Fruit fly (Drosophila melanogaster) whole organism, embryonic: ENCODE results near the gene APP-BP1.

Experiments
- B-H2 ChIP-seq: fragments of 200-800 bp; sonication (Bioruptor generic); optimal IDR thresholded peaks from 2 replicates; lab custom pipeline; 2018; ENCODE audit warnings: missing biosample characterization, mild to moderate bottlenecking, missing genetic modification characterization
- CG10959 ChIP-seq: fragments of 200-800 bp; sonication (Bioruptor generic); IDR thresholded peaks from 2 replicates; pipeline ENCODE4 v1.3.6; 2022; ENCODE audit warnings: missing biosample characterization, missing genetic modification characterization
- CG10979 ChIP-seq: fragments of 200-800 bp; sonication (Bioruptor generic); optimal IDR thresholded peaks from 2 replicates; lab custom pipeline; 2018; ENCODE audit warnings: missing biosample characterization, mild to moderate bottlenecking, missing genetic modification characterization, moderate library complexity
- CG11085 ChIP-seq: fragments of 200-800 bp; sonication (Bioruptor generic); IDR thresholded peaks from 2 replicates; pipeline ENCODE4 v1.3.6; 2022; ENCODE audit warnings: missing biosample characterization, missing genetic modification characterization
- CG11456 ChIP-seq: fragments of 200-800 bp; sonication (Bioruptor generic); IDR thresholded peaks from 3 replicates; pipeline ENCODE4 v1.3.6; 2022; ENCODE audit warnings: missing biosample characterization, missing genetic modification characterization
- CG12391 ChIP-seq: fragments of 200-800 bp; sonication (Bioruptor generic); optimal IDR thresholded peaks from 3 replicates; lab custom pipeline; 2018; ENCODE audit warnings: missing biosample characterization, mild to moderate bottlenecking, missing genetic modification characterization, moderate library complexity
- CG13287 ChIP-seq: fragments of 200-800 bp; sonication (Bioruptor generic); IDR thresholded peaks from 2 replicates; pipeline ENCODE4 v1.3.6; 2022; ENCODE audit warnings: missing biosample characterization, missing genetic modification characterization; ENCODE audit not compliant: partially characterized antibody
- CG14710 ChIP-seq: fragments of 200-800 bp; sonication (Bioruptor generic); optimal IDR thresholded peaks from 3 replicates; lab custom pipeline; 2019; ENCODE audit warnings: missing biosample characterization, mild to moderate bottlenecking, missing genetic modification characterization, moderate library complexity
- CG30020 ChIP-seq: fragments of 200-800 bp; optimal IDR thresholded peaks from 2 replicates; lab custom pipeline; 2019; ENCODE audit warnings: missing biosample characterization, mild to moderate bottlenecking, missing genetic modification characterization, moderate library complexity
- CG33213 ChIP-seq: fragments of 200-800 bp; sonication (Bioruptor generic); optimal IDR thresholded peaks from 3 replicates; lab custom pipeline; 2016; ENCODE audit warnings: missing biosample characterization, missing genetic modification characterization
- CG3407 ChIP-seq: fragments of 200-800 bp; sonication (Bioruptor generic); optimal IDR thresholded peaks from 2 replicates; lab custom pipeline; 2018; ENCODE audit warnings: missing biosample characterization, mild to moderate bottlenecking, missing genetic modification characterization
- CG4282 ChIP-seq: fragments of 200-800 bp; sonication (Bioruptor generic); optimal IDR thresholded peaks from 2 replicates; lab custom pipeline; 2016; ENCODE audit warnings: missing biosample characterization, missing genetic modification characterization
- CG8290 ChIP-seq, 3 experiments: fragments of 200-800 bp; sonication (Bioruptor generic); optimal IDR thresholded peaks; 2 replicates each; lab custom pipeline; 2016 to 2019; ENCODE audit warnings: missing biosample characterization in 3 of 3, missing genetic modification characterization in 3 of 3, mild to moderate bottlenecking in 2 of 3, moderate library complexity in 1 of 3
- CG9727 ChIP-seq: fragments of 200-800 bp; sonication (Bioruptor generic); optimal IDR thresholded peaks from 3 replicates; lab custom pipeline; 2017; ENCODE audit warnings: missing biosample characterization, mild to moderate bottlenecking, missing genetic modification characterization
- Deaf1 ChIP-seq: fragments of 200-800 bp; optimal IDR thresholded peaks from 3 replicates; lab custom pipeline; 2019; ENCODE audit warnings: missing biosample characterization, mild to moderate bottlenecking, missing genetic modification characterization, moderate library complexity
- Drgx ChIP-seq: fragments of 200-800 bp; sonication (Bioruptor generic); IDR thresholded peaks from 2 replicates; pipeline ENCODE4 v1.3.6; 2022; ENCODE audit warnings: missing biosample characterization, missing genetic modification characterization
- H2.0 ChIP-seq: fragments of 200-800 bp; sonication (Bioruptor generic); IDR thresholded peaks from 2 replicates; pipeline ENCODE4 v1.3.6; 2022; ENCODE audit warnings: missing biosample characterization, missing genetic modification characterization
- HLHmδ ChIP-seq: fragments of 200-800 bp; sonication (Bioruptor generic); optimal IDR thresholded peaks from 2 replicates; lab custom pipeline; 2018; ENCODE audit warnings: missing biosample characterization, mild to moderate bottlenecking, missing genetic modification characterization, moderate library complexity
- HmgZ ChIP-seq: fragments of 200-800 bp; sonication (Bioruptor generic); optimal IDR thresholded peaks from 2 replicates; lab custom pipeline; 2018; ENCODE audit warnings: missing biosample characterization, mild to moderate bottlenecking, missing genetic modification characterization
- Hr51 ChIP-seq, 2 experiments: fragments of 200-800 bp; sonication (Bioruptor generic); optimal IDR thresholded peaks; 2 replicates in 1 of 2; 3 replicates in 1 of 2; lab custom pipeline; 2016 to 2018; ENCODE audit warnings: missing biosample characterization in 2 of 2, missing genetic modification characterization in 2 of 2, mild to moderate bottlenecking in 1 of 2, moderate library complexity in 1 of 2
- Meics ChIP-seq: fragments of 200-800 bp; sonication (Bioruptor generic); optimal IDR thresholded peaks from 2 replicates; lab custom pipeline; 2017; ENCODE audit warnings: missing biosample characterization, mild to moderate bottlenecking, missing genetic modification characterization
- Mrtf ChIP-seq: fragments of 200-800 bp; sonication (Bioruptor generic); IDR thresholded peaks from 3 replicates; pipeline ENCODE4 v1.3.6; 2022; ENCODE audit warnings: missing biosample characterization, missing genetic modification characterization
- Myb ChIP-seq: fragments of 200-800 bp; sonication (Bioruptor generic); optimal IDR thresholded peaks from 2 replicates; lab custom pipeline; 2016; ENCODE audit warnings: missing biosample characterization, missing genetic modification characterization
- PHDP ChIP-seq: fragments of 200-800 bp; sonication (Bioruptor generic); optimal IDR thresholded peaks from 3 replicates; lab custom pipeline; 2018; ENCODE audit warnings: missing biosample characterization, mild to moderate bottlenecking, missing genetic modification characterization, moderate library complexity
- Pdp1 ChIP-seq, 2 experiments: fragments of 200-800 bp; sonication (Bioruptor generic); optimal IDR thresholded peaks; 3 replicates each; lab custom pipeline; 2016; ENCODE audit warnings: missing biosample characterization in 2 of 2, missing genetic modification characterization in 2 of 2, mild to moderate bottlenecking in 1 of 2, moderate library complexity in 1 of 2
- Six4 ChIP-seq: fragments of 200-800 bp; sonication (Bioruptor generic); optimal IDR thresholded peaks from 2 replicates; lab custom pipeline; 2016; ENCODE audit warnings: missing biosample characterization, missing genetic modification characterization
- Trl ChIP-seq, 3 experiments: fragments of >200 bp in 2 of 3; fragments of 200-800 bp in 1 of 3; sonication (Bioruptor generic) in 1 of 3; optimal IDR thresholded peaks; 2 replicates in 1 of 3; 3 replicates in 2 of 3; lab custom pipeline; 2016 to 2017; ENCODE audit warnings: missing biosample characterization in 1 of 3, missing genetic modification characterization in 1 of 3
- ash1 ChIP-seq: fragments of 200-800 bp; sonication (Bioruptor generic); optimal IDR thresholded peaks from 2 replicates; lab custom pipeline; 2018; ENCODE audit warnings: missing biosample characterization, mild to moderate bottlenecking, missing genetic modification characterization
- cg ChIP-seq: fragments of 200-800 bp; sonication (Bioruptor generic); optimal IDR thresholded peaks from 3 replicates; lab custom pipeline; 2019; ENCODE audit warnings: missing biosample characterization, mild to moderate bottlenecking, missing genetic modification characterization, moderate library complexity
- croc ChIP-seq: fragments of 200-800 bp; sonication (Bioruptor generic); conservative IDR thresholded peaks from 3 replicates; pipeline ENCODE4 v1.3.6; 2022; ENCODE audit warnings: missing biosample characterization, missing genetic modification characterization
- crp ChIP-seq, 2 experiments: fragments of 200-800 bp; sonication (Bioruptor generic); optimal IDR thresholded peaks; 2 replicates in 1 of 2; 3 replicates in 1 of 2; lab custom pipeline; 2017; ENCODE audit warnings: missing biosample characterization in 2 of 2, missing genetic modification characterization in 2 of 2, mild to moderate bottlenecking in 1 of 2, moderate library complexity in 1 of 2
- da ChIP-seq: fragments of 200-800 bp; sonication (Bioruptor generic); optimal IDR thresholded peaks from 2 replicates; lab custom pipeline; 2016; ENCODE audit warnings: missing biosample characterization, missing genetic modification characterization
- danr ChIP-seq: fragments of 200-800 bp; sonication (Bioruptor generic); IDR thresholded peaks from 2 replicates; pipeline ENCODE4 v1.3.6; 2022; ENCODE audit warnings: missing biosample characterization, missing genetic modification characterization
- fd102C ChIP-seq: fragments of 200-800 bp; sonication (Bioruptor generic); optimal IDR thresholded peaks from 2 replicates; lab custom pipeline; 2018; ENCODE audit warnings: missing biosample characterization, mild to moderate bottlenecking, missing genetic modification characterization, moderate library complexity
- fd3F ChIP-seq: fragments of 200-800 bp; sonication (Bioruptor generic); optimal IDR thresholded peaks from 2 replicates; lab custom pipeline; 2018; ENCODE audit warnings: missing biosample characterization, mild to moderate bottlenecking, missing genetic modification characterization, moderate library complexity
- insv ChIP-seq, 2 experiments: fragments of 200-800 bp; sonication (Bioruptor generic); optimal IDR thresholded peaks; 3 replicates each; lab custom pipeline; 2016 to 2018; ENCODE audit warnings: missing biosample characterization in 2 of 2, missing genetic modification characterization in 2 of 2
- maf-S ChIP-seq: fragments of 200-800 bp; sonication (Bioruptor generic); optimal IDR thresholded peaks from 2 replicates; lab custom pipeline; 2016; ENCODE audit warnings: missing biosample characterization, missing genetic modification characterization
- nmo ChIP-seq: fragments of 200-800 bp; sonication (Bioruptor generic); optimal IDR thresholded peaks from 2 replicates; lab custom pipeline; 2018; ENCODE audit warnings: missing biosample characterization, mild to moderate bottlenecking, missing genetic modification characterization, moderate library complexity
- odd ChIP-seq: fragments of 200-800 bp; sonication (Bioruptor generic); optimal IDR thresholded peaks from 2 replicates; lab custom pipeline; 2017; ENCODE audit warnings: missing biosample characterization, mild to moderate bottlenecking, missing genetic modification characterization
- pb ChIP-seq: fragments of 200-800 bp; sonication (Bioruptor generic); optimal IDR thresholded peaks from 3 replicates; lab custom pipeline; 2016; ENCODE audit warnings: missing biosample characterization, missing genetic modification characterization
- prd ChIP-seq, 3 experiments: fragments of >200 bp in 2 of 3; fragments of 200-800 bp in 1 of 3; sonication (Bioruptor generic) in 1 of 3; optimal IDR thresholded peaks in 2 of 3; IDR thresholded peaks in 1 of 3; 2 replicates in 2 of 3; 3 replicates in 1 of 3; pipeline versions ENCODE4 v1.3.6 to Lab custom; 2017 to 2022; ENCODE audit warnings: missing biosample characterization in 1 of 3, missing genetic modification characterization in 1 of 3
- rib ChIP-seq: fragments of 200-800 bp; sonication (Bioruptor generic); IDR thresholded peaks from 2 replicates; pipeline ENCODE4 v1.3.6; 2022; ENCODE audit warnings: missing biosample characterization, missing genetic modification characterization
- run ChIP-seq: fragments of 200-800 bp; sonication (Bioruptor generic); optimal IDR thresholded peaks from 3 replicates; lab custom pipeline; 2018; ENCODE audit warnings: missing biosample characterization, mild to moderate bottlenecking, missing genetic modification characterization
- sd ChIP-seq: fragments of 200-800 bp; sonication (Bioruptor generic); optimal IDR thresholded peaks from 3 replicates; lab custom pipeline; 2018; ENCODE audit warnings: missing biosample characterization, mild to moderate bottlenecking, missing genetic modification characterization, moderate library complexity
- sima ChIP-seq: fragments of 200-800 bp; sonication (Bioruptor generic); optimal IDR thresholded peaks from 2 replicates; lab custom pipeline; 2016; ENCODE audit warnings: missing biosample characterization, missing genetic modification characterization
- sob ChIP-seq: fragments of 200-800 bp; sonication (Bioruptor generic); IDR thresholded peaks from 2 replicates; pipeline ENCODE4 v1.3.6; 2022; ENCODE audit warnings: missing biosample characterization, missing genetic modification characterization
- sug ChIP-seq: fragments of 200-800 bp; optimal IDR thresholded peaks from 2 replicates; lab custom pipeline; 2019; ENCODE audit warnings: missing biosample characterization, mild to moderate bottlenecking, missing genetic modification characterization, moderate library complexity
- tx ChIP-seq: fragments of 200-800 bp; sonication (Bioruptor generic); optimal IDR thresholded peaks from 2 replicates; lab custom pipeline; 2016; ENCODE audit warnings: missing biosample characterization, missing genetic modification characterization
- zen ChIP-seq: fragments of 200-800 bp; sonication (Bioruptor generic); optimal IDR thresholded peaks from 3 replicates; lab custom pipeline; 2018; ENCODE audit warnings: missing biosample characterization, mild to moderate bottlenecking, missing genetic modification characterization, moderate library complexity

The APP-BP1 gene

DNA sequence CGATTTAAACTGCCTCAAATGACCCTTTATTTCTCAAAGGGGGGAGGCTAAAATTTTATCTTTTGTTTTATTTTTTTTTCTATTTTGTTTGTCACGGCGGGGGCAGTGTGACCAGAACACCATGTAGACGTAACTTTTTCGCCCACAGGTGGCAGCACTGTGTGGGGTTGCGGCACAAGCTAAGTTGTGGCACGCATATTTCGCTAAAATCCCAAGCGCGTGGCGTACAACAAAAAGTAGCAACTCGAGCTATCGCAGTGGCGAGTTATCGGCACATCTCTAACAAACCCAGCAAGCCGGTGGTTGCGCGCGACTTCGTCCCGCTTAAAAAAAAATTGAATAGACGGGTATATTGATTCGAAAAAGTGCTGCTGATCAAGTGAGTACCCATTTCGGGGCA, 24.9 kb downstream of the APP-BP1 start, which contains the start of the genes Ufd1 and NaPi-III (continued):
- TF ChIP-seq pb (peak; percentile 10), CG11456 (GFP tag; lab: Robert Waterston, UW) (peak; percentile 75; the same call in 2 of the 3 replicates), odd (GFP tag; lab: Kevin White, UChicago) (no peak), da (GFP tag; lab: Kevin White, UChicago) (peak; percentile 39), nmo (GFP tag; lab: Kevin White, UChicago) (peak; percentile 74), CG4282 (GFP tag; lab: Kevin White, UChicago) (peak; percentile 36), CG11085 (GFP tag; lab: Robert Waterston, UW) (no peak), tx (peak; percentile 41), sd (tag; lab: Kevin White, UChicago) (peak; percentile 77), CG3407 (GFP tag; lab: Kevin White, UChicago) (no peak), Myb (peak; percentile 81), Pdp1 (GFP tag; optimal IDR thresholded peaks at IDR 0.05; lab: Kevin White, UChicago) (peak in 1 of 2 experiments; percentile 74), CG12391 (peak; percentile 57), CG8290 (GFP tag; optimal IDR thresholded peaks at IDR 0.05; lab: Kevin White, UChicago) (peak; percentile 26), CG8290 (tag; optimal IDR thresholded peaks at IDR 0.05; lab: Kevin White, UChicago) (peak in 1 of 2 experiments; percentile 90), prd (optimal IDR thresholded peaks at IDR 0.05; lab: Kevin White, UChicago) (no peak), prd (GFP tag; IDR thresholded peaks at IDR 0.05; lab: Robert Waterston, UW) (peak; percentile 35; the same call in 1 of the 3 replicates), Six4 (GFP tag; lab: Kevin White, UChicago) (no peak), cg (GFP tag; lab: Kevin White, UChicago) (no peak), CG13287 (GFP tag; lab: Robert Waterston, UW) (peak; percentile 94), PHDP (tag; lab: Kevin White, UChicago) (no peak), H2.0 (GFP tag; lab: Robert Waterston, UW) (0 out of 2 replicates have a peak, but pooled peaks have one; percentile 5), sug (tag; lab: Kevin White, UChicago) (peak; percentile 63), CG10959 (GFP tag; lab: Robert Waterston, UW) (no peak), ash1 (GFP tag; lab: Kevin White, UChicago) (no peak), Drgx (GFP tag; lab: Robert Waterston, UW) (peak; percentile 57), CG10979 (tag; lab: Kevin White, UChicago) (no peak), HLHmδ (GFP tag; lab: Kevin White, UChicago) (no peak), run (tag; lab: Kevin White, UChicago) (no peak), fd102C (GFP tag; lab: Kevin White, UChicago) (no peak), Trl (optimal IDR thresholded peaks at IDR 0.05; lab: Kevin White, UChicago) (no peak), Trl (GFP tag; optimal IDR thresholded peaks at IDR 0.05; lab: Kevin White, UChicago) (peak; percentile 2), Hr51 (GFP tag; optimal IDR thresholded peaks at IDR 0.05; lab: Kevin White, UChicago) (peak in 1 of 2 experiments; percentile 12), CG9727 (GFP tag; lab: Kevin White, UChicago) (no peak), Meics (GFP tag; lab: Kevin White, UChicago) (no peak), HmgZ (tag; lab: Kevin White, UChicago) (peak; percentile 91), insv (GFP tag; optimal IDR thresholded peaks at IDR 0.05; lab: Kevin White, UChicago) (peak in 1 of 2 experiments; percentile 72), croc (GFP tag; lab: Robert Waterston, UW) (no peak), Mrtf (GFP tag; lab: Robert Waterston, UW) (no peak), sob (GFP tag; lab: Robert Waterston, UW) (peak; percentile 68), rib (GFP tag; lab: Robert Waterston, UW) (no peak), sima (GFP tag; lab: Kevin White, UChicago) (no peak), B-H2 (peak; percentile 64), CG14710 (tag; lab: Kevin White, UChicago) (peak; percentile 67), maf-S (GFP tag; lab: Kevin White, UChicago) (peak; percentile 35), zen (peak; percentile 39), danr (GFP tag; lab: Robert Waterston, UW) (no peak), Deaf1 (tag; lab: Kevin White, UChicago) (no peak), CG33213 (GFP tag; lab: Kevin White, UChicago) (peak; percentile 84), crp (GFP tag; optimal IDR thresholded peaks at IDR 0.05; lab: Kevin White, UChicago) (peak in 1 of 2 experiments; percentile 69), CG30020 (peak; percentile 19), fd3F (no peak)
